Worm (Caenorhabditis elegans) whole organism, L4 larva: ENCODE measurements around the gene gap-1.

ENCODE experiments used
- F10B5.3 ChIP-seq: sonication (generic microtip); optimal IDR thresholded peaks from 2 replicates; lab custom pipeline; 2016; ENCODE audit warnings: mild to moderate bottlenecking, missing genetic modification characterization, missing compliant biosample characterization
- F26F4.8 ChIP-seq: fragments of 200-800 bp; sonication (Bioruptor generic); conservative IDR thresholded peaks from 2 replicates; pipeline ENCODE4 v1.3.6; 2022; ENCODE audit warnings: missing genetic modification characterization, missing compliant biosample characterization
- F37D6.2 ChIP-seq: sonication (generic microtip); optimal IDR thresholded peaks from 2 replicates; lab custom pipeline; 2016; ENCODE audit warnings: mild to moderate bottlenecking, missing genetic modification characterization, missing compliant biosample characterization
- F44E2.7 ChIP-seq: fragments of 200-800 bp; sonication (Bioruptor generic); IDR thresholded peaks from 2 replicates; pipeline ENCODE4 v2.1.2; 2022; ENCODE audit warnings: missing genetic modification characterization, missing compliant biosample characterization
- R02D3.7 ChIP-seq: fragments of 150-350 bp; sonication (generic microtip); optimal IDR thresholded peaks from 3 replicates; lab custom pipeline; 2014; ENCODE audit warnings: missing biosample characterization, missing genetic modification characterization
- T20F7.1 ChIP-seq: fragments of 200-800 bp; sonication (Bioruptor generic); optimal IDR thresholded peaks from 2 replicates; lab custom pipeline; 2018; ENCODE audit warnings: mild to moderate bottlenecking, missing genetic modification characterization, missing compliant biosample characterization
- Y48G9A.11 ChIP-seq: fragments of 200-800 bp; sonication (Bioruptor generic); IDR thresholded peaks from 2 replicates; pipeline ENCODE4 v1.3.6; 2022; ENCODE audit warnings: missing genetic modification reagents, missing genetic modification characterization, missing compliant biosample characterization
- Y75B8A.6 ChIP-seq: fragments of 200-800 bp; sonication (Bioruptor generic); IDR thresholded peaks from 2 replicates; pipeline ENCODE4 v1.3.6; 2022; ENCODE audit warnings: missing genetic modification reagents, missing genetic modification characterization, missing compliant biosample characterization
- ZK337.2 ChIP-seq: fragments of 200-800 bp; sonication (Bioruptor generic); IDR thresholded peaks from 2 replicates; pipeline ENCODE4 v1.3.6; 2022; ENCODE audit warnings: missing genetic modification reagents, missing genetic modification characterization, missing compliant biosample characterization
- arid-1 ChIP-seq: fragments of 200-800 bp; sonication (Bioruptor generic); conservative IDR thresholded peaks from 2 replicates; pipeline ENCODE4 v1.3.6; 2022; ENCODE audit warnings: missing genetic modification reagents, missing genetic modification characterization, missing compliant biosample characterization
- ceh-28 ChIP-seq: fragments of 150-350 bp; optimal IDR thresholded peaks from 2 replicates; lab custom pipeline; 2014; ENCODE audit warnings: missing biosample characterization, missing genetic modification reagents, missing genetic modification characterization
- ceh-44 ChIP-seq: fragments of 200-800 bp; sonication (Bioruptor generic); IDR thresholded peaks from 2 replicates; pipeline ENCODE4 v1.3.6; 2022; ENCODE audit warnings: missing genetic modification reagents, missing genetic modification characterization, missing compliant biosample characterization
- ceh-62 ChIP-seq: sonication (generic microtip); optimal IDR thresholded peaks from 2 replicates; lab custom pipeline; 2017; ENCODE audit warnings: missing biosample characterization, missing genetic modification characterization
- ceh-82 ChIP-seq: sonication (generic microtip); optimal IDR thresholded peaks from 2 replicates; lab custom pipeline; 2017; ENCODE audit warnings: missing biosample characterization, missing genetic modification characterization
- cey-2 ChIP-seq: sonication (generic microtip); optimal IDR thresholded peaks from 3 replicates; lab custom pipeline; 2017; ENCODE audit warnings: missing genetic modification characterization, mild to moderate bottlenecking, missing compliant biosample characterization, antibody characterized with exemption, borderline replicate concordance; ENCODE audit not compliant: insufficient read depth
- ctbp-1 ChIP-seq: fragments of 200-800 bp; sonication (Bioruptor generic); IDR thresholded peaks from 2 replicates; pipeline ENCODE4 v1.3.6; 2022; ENCODE audit warnings: missing genetic modification reagents, missing genetic modification characterization, missing compliant biosample characterization
- daf-12 ChIP-seq: fragments of 150-350 bp; optimal IDR thresholded peaks from 2 replicates; lab custom pipeline; 2014; ENCODE audit warnings: missing biosample characterization, missing genetic modification reagents, missing genetic modification characterization
- dve-1 ChIP-seq: sonication (generic microtip); optimal IDR thresholded peaks from 2 replicates; lab custom pipeline; 2017; ENCODE audit warnings: antibody characterized with exemption, mild to moderate bottlenecking, missing genetic modification characterization, missing compliant biosample characterization; ENCODE audit not compliant: insufficient read depth
- egl-27 ChIP-seq: sonication (generic microtip); optimal IDR thresholded peaks from 3 replicates; lab custom pipeline; 2017; ENCODE audit warnings: missing biosample characterization, missing genetic modification reagents, missing genetic modification characterization
- egl-43 ChIP-seq: fragments of 200-800 bp; sonication (Bioruptor generic); IDR thresholded peaks from 2 replicates; pipeline ENCODE4 v1.3.6; 2022; ENCODE audit warnings: missing genetic modification reagents, missing genetic modification characterization, missing compliant biosample characterization
- fkh-10 ChIP-seq: fragments of 150-350 bp; optimal IDR thresholded peaks from 2 replicates; lab custom pipeline; 2014; ENCODE audit warnings: missing biosample characterization, missing genetic modification reagents, missing genetic modification characterization
- gei-8 ChIP-seq: fragments of 200-800 bp; sonication (Bioruptor generic); optimal IDR thresholded peaks from 2 replicates; lab custom pipeline; 2018; ENCODE audit warnings: mild to moderate bottlenecking, missing genetic modification characterization, missing compliant biosample characterization
- jun-1 ChIP-seq: fragments of 150-350 bp; optimal IDR thresholded peaks from 2 replicates; lab custom pipeline; 2014; ENCODE audit warnings: missing biosample characterization, missing genetic modification reagents, missing genetic modification characterization
- lim-7 ChIP-seq: fragments of 200-800 bp; sonication (Bioruptor generic); IDR thresholded peaks from 2 replicates; pipeline ENCODE4 v1.3.6; 2022; ENCODE audit warnings: missing genetic modification characterization, missing compliant biosample characterization
- lin-1 ChIP-seq: fragments of 200-800 bp; sonication (Bioruptor generic); IDR thresholded peaks from 2 replicates; pipeline ENCODE4 v1.3.6; 2022; ENCODE audit warnings: missing genetic modification reagents, missing genetic modification characterization, missing compliant biosample characterization
- lin-15B ChIP-seq: fragments of 150-350 bp; sonication (generic microtip); optimal IDR thresholded peaks from 3 replicates; lab custom pipeline; 2014; ENCODE audit warnings: missing biosample characterization, missing genetic modification characterization
- lin-38 ChIP-seq: fragments of 200-800 bp; sonication (Bioruptor generic); IDR thresholded peaks from 2 replicates; pipeline ENCODE4 v1.3.6; 2022; ENCODE audit warnings: missing genetic modification reagents, missing genetic modification characterization, missing compliant biosample characterization
- lir-3 ChIP-seq: sonication (generic microtip); optimal IDR thresholded peaks from 2 replicates; lab custom pipeline; 2016; ENCODE audit warnings: mild to moderate bottlenecking, missing genetic modification characterization, missing compliant biosample characterization
- madf-9 ChIP-seq: fragments of 200-800 bp; sonication (Bioruptor generic); conservative IDR thresholded peaks from 2 replicates; pipeline ENCODE4 v1.3.6; 2022; ENCODE audit warnings: missing genetic modification reagents, missing genetic modification characterization, missing compliant biosample characterization
- mdt-29 ChIP-seq: fragments of 200-800 bp; sonication (Bioruptor generic); IDR thresholded peaks from 2 replicates; pipeline ENCODE4 v1.3.6; 2022; ENCODE audit warnings: missing genetic modification reagents, missing genetic modification characterization, missing compliant biosample characterization
- mes-2 ChIP-seq: sonication (generic microtip); optimal IDR thresholded peaks from 2 replicates; lab custom pipeline; 2016; ENCODE audit warnings: missing genotype, mild to moderate bottlenecking, missing genetic modification characterization, missing compliant biosample characterization; ENCODE audit not compliant: poor library complexity, severe bottlenecking
- nhr-10 ChIP-seq: fragments of 150-350 bp; optimal IDR thresholded peaks from 2 replicates; lab custom pipeline; 2014; ENCODE audit warnings: missing biosample characterization, missing genetic modification characterization
- nhr-111 ChIP-seq: fragments of 200-800 bp; sonication (Bioruptor generic); optimal IDR thresholded peaks from 2 replicates; lab custom pipeline; 2018; ENCODE audit warnings: mild to moderate bottlenecking, missing genetic modification characterization, missing compliant biosample characterization
- nhr-25 ChIP-seq: sonication (generic microtip); optimal IDR thresholded peaks from 2 replicates; lab custom pipeline; 2017; ENCODE audit warnings: missing genetic modification characterization, mild to moderate bottlenecking, missing compliant biosample characterization, antibody characterized with exemption, moderate library complexity, borderline replicate concordance; ENCODE audit not compliant: insufficient read depth
- nhr-41 ChIP-seq: fragments of 200-800 bp; sonication (Bioruptor generic); IDR thresholded peaks from 2 replicates; pipeline ENCODE4 v1.3.6; 2022; ENCODE audit warnings: missing genetic modification reagents, missing genetic modification characterization, missing compliant biosample characterization
- nhr-42 ChIP-seq: fragments of 200-800 bp; sonication (Bioruptor generic); IDR thresholded peaks from 2 replicates; pipeline ENCODE4 v1.3.6; 2022; ENCODE audit warnings: missing genetic modification characterization, missing compliant biosample characterization
- nhr-76 ChIP-seq: fragments of 150-350 bp; optimal IDR thresholded peaks from 2 replicates; lab custom pipeline; 2014; ENCODE audit warnings: missing biosample characterization, missing genetic modification characterization
- php-3 ChIP-seq: fragments of 200-800 bp; sonication (Bioruptor generic); IDR thresholded peaks from 2 replicates; pipeline ENCODE4 v1.3.6; 2022; ENCODE audit warnings: missing genetic modification reagents, missing genetic modification characterization, missing compliant biosample characterization
- skn-1 ChIP-seq: fragments of 150-350 bp; optimal IDR thresholded peaks from 2 replicates; lab custom pipeline; 2014; ENCODE audit warnings: missing biosample characterization, missing genetic modification characterization
- snpc-1.2 ChIP-seq: fragments of 200-800 bp; sonication (Bioruptor generic); IDR thresholded peaks from 2 replicates; pipeline ENCODE4 v1.3.6; 2022; ENCODE audit warnings: missing genetic modification reagents, missing genetic modification characterization, missing compliant biosample characterization
- snpc-4 ChIP-seq: fragments of 150-350 bp; optimal IDR thresholded peaks from 2 replicates; lab custom pipeline; 2014; ENCODE audit warnings: missing biosample characterization, missing genetic modification characterization
- spr-1 ChIP-seq: sonication (generic microtip); optimal IDR thresholded peaks from 2 replicates; lab custom pipeline; 2016; ENCODE audit warnings: mild to moderate bottlenecking, missing genetic modification characterization, missing compliant biosample characterization
- spr-3 ChIP-seq: fragments of 200-800 bp; sonication (Bioruptor generic); optimal IDR thresholded peaks from 2 replicates; lab custom pipeline; 2018; ENCODE audit warnings: mild to moderate bottlenecking, missing genetic modification characterization, missing compliant biosample characterization
- unc-130 ChIP-seq: sonication (generic microtip); optimal IDR thresholded peaks from 2 replicates; lab custom pipeline; 2016; ENCODE audit warnings: missing genetic modification reagents, missing genetic modification characterization, missing compliant biosample characterization
- zag-1 ChIP-seq: fragments of 150-350 bp; optimal IDR thresholded peaks from 2 replicates; lab custom pipeline; 2014; ENCODE audit warnings: missing biosample characterization, missing genetic modification characterization
- zfp-3 ChIP-seq: fragments of 200-800 bp; sonication (Bioruptor generic); conservative IDR thresholded peaks from 2 replicates; pipeline ENCODE4 v1.3.6; 2022; ENCODE audit warnings: missing genetic modification reagents, missing genetic modification characterization, missing compliant biosample characterization
- zip-11 ChIP-seq: fragments of 200-800 bp; sonication (Bioruptor generic); IDR thresholded peaks from 2 replicates; pipeline ENCODE4 v1.3.6; 2022; ENCODE audit warnings: missing genetic modification characterization, missing compliant biosample characterization
- zip-2 ChIP-seq: fragments of 150-350 bp; optimal IDR thresholded peaks from 2 replicates; lab custom pipeline; 2014; ENCODE audit warnings: missing biosample characterization, missing genetic modification characterization
- ztf-11 ChIP-seq: fragments of 150-350 bp; optimal IDR thresholded peaks from 2 replicates; lab custom pipeline; 2014; ENCODE audit warnings: missing biosample characterization, missing genetic modification characterization
- ztf-7 ChIP-seq: fragments of 150-350 bp; optimal IDR thresholded peaks from 2 replicates; lab custom pipeline; 2014; ENCODE audit warnings: missing biosample characterization, missing genetic modification characterization

gap-1 gene

ce11 chrX:2242568-2243185 lies 50.4 kb downstream of the gap-1 start, which contains the start of gene rpl-11.2 (continued):
- TF ChIP-seq Y48G9A.11 (GFP tag; lab: Robert Waterston, UW) (no peak), nhr-76 (no peak), cey-2 (no peak), snpc-1.2 (GFP tag; lab: Robert Waterston, UW) (no peak), ceh-62 (no peak), mes-2 (peak; percentile 93), madf-9 (GFP tag; lab: Robert Waterston, UW) (peak; percentile 84), F10B5.3 (tag; lab: Kevin White, UChicago) (peak; percentile 70), F26F4.8 (no peak), R02D3.7 (no peak), skn-1 (no peak), T20F7.1 (GFP tag; lab: Kevin White, UChicago) (peak; percentile 86), spr-1 (tag; lab: Kevin White, UChicago) (peak; percentile 91), nhr-41 (GFP tag; lab: Robert Waterston, UW) (no peak), spr-3 (GFP tag; lab: Kevin White, UChicago) (peak; percentile 58), egl-43 (GFP tag; lab: Robert Waterston, UW) (no peak; the same call in none of the 2 replicates), arid-1 (GFP tag; lab: Robert Waterston, UW) (no peak; the same call in none of the 2 replicates), ceh-82 (tag; lab: Kevin White, UChicago) (no peak), fkh-10 (GFP tag; lab: Kevin White, UChicago) (peak; percentile 99), egl-27 (tag; lab: Kevin White, UChicago) (no peak), F37D6.2 (tag; lab: Kevin White, UChicago) (peak; percentile 92), ztf-11 (tag; lab: Kevin White, UChicago) (no peak), zfp-3 (GFP tag; lab: Robert Waterston, UW) (peak; percentile 71; the same call in 1 of the 2 replicates), daf-12 (tag; lab: Kevin White, UChicago) (no peak), ceh-44 (GFP tag; lab: Robert Waterston, UW) (no peak), lin-15B (tag; lab: Kevin White, UChicago) (peak; percentile 53), Y75B8A.6 (peak; percentile 85), lin-38 (GFP tag; lab: Robert Waterston, UW) (peak; percentile 71), nhr-25 (tag; lab: Kevin White, UChicago) (peak; percentile 96), nhr-10 (tag; lab: Kevin White, UChicago) (peak; percentile 66), zip-2 (tag; lab: Kevin White, UChicago) (peak; percentile 46), unc-130 (no peak), nhr-111 (GFP tag; lab: Kevin White, UChicago) (no peak), snpc-4 (tag; lab: Kevin White, UChicago) (no peak), zip-11 (GFP tag; lab: Robert Waterston, UW) (no peak), lir-3 (no peak), ztf-7 (tag; lab: Kevin White, UChicago) (peak; percentile 88), nhr-42 (GFP tag; lab: Robert Waterston, UW) (peak; percentile 92), jun-1 (peak; percentile 84), F44E2.7 (GFP tag; lab: Robert Waterston, UW) (no peak), ctbp-1 (GFP tag; lab: Robert Waterston, UW) (peak; percentile 91), ceh-28 (peak; percentile 49), zag-1 (tag; lab: Kevin White, UChicago) (peak; percentile 73), ZK337.2 (no peak), lin-1 (GFP tag; lab: Robert Waterston, UW) (peak; percentile 83), mdt-29 (GFP tag; lab: Robert Waterston, UW) (peak; percentile 48; the same call in 1 of the 2 replicates), gei-8 (GFP tag; lab: Kevin White, UChicago) (peak; percentile 18), php-3 (GFP tag; lab: Robert Waterston, UW) (peak; percentile 73), lim-7 (GFP tag; lab: Robert Waterston, UW) (no peak), dve-1 (tag; lab: Kevin White, UChicago) (peak; percentile 99)
